Worm (Caenorhabditis elegans) whole organism, L4/young adult: ENCODE results near the gene Y73B3A.20.

ENCODE experiments used
- W03F9.2 ChIP-seq: fragments of 150-350 bp; optimal IDR thresholded peaks from 2 replicates; lab custom pipeline; 2014; ENCODE audit warnings: missing biosample characterization, missing genetic modification characterization
- dao-5 ChIP-seq: sonication (generic microtip); optimal IDR thresholded peaks from 2 replicates; lab custom pipeline; 2016; ENCODE audit warnings: missing genotype, missing genetic modification characterization, moderate library complexity, missing compliant biosample characterization
- him-1 ChIP-seq: sonication (generic microtip); optimal IDR thresholded peaks from 2 replicates; lab custom pipeline; 2016; ENCODE audit warnings: missing genotype, missing genetic modification reagents, missing genetic modification characterization, missing compliant biosample characterization

DNA sequence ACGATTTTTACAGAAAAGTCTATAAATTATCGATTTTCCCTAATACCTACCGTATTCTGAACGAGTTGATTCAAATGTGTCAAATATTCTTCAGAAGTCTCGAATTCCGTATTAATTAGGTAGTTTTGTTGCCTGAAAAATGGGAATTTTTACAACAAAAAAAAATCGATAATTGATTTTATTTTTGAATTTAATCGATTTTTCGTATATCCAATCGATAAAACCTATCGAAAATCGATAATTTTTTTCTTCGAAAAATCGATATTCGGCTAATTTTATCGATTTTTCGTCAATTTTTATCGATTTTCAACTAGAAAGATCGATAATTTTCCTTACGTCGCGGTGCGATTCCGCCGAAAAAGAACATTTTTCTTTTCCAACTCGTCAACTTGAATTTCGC lies 37.1 kb downstream of the Y73B3A.20 start:
- no peak for TF ChIP-seq W03F9.2 (tag; lab: Kevin White, UChicago)
- no peak for TF ChIP-seq him-1
- no peak for TF ChIP-seq dao-5 (tag; lab: Kevin White, UChicago)
